Worm (Caenorhabditis elegans) whole organism, L4/young adult: Measurements from ENCODE around the gene R12G8.1.

Experiments
- dao-5 ChIP-seq: sonication (generic microtip); optimal IDR thresholded peaks from 2 replicates; lab custom pipeline; 2016; ENCODE audit warnings: missing genotype, missing genetic modification characterization, moderate library complexity, missing compliant biosample characterization
- him-1 ChIP-seq: sonication (generic microtip); optimal IDR thresholded peaks from 2 replicates; lab custom pipeline; 2016; ENCODE audit warnings: missing genotype, missing genetic modification reagents, missing genetic modification characterization, missing compliant biosample characterization

- no peak for TF ChIP-seq him-1 (tag; lab: Kevin White, UChicago)
- no peak for TF ChIP-seq dao-5 (tag; lab: Kevin White, UChicago)
These were observed 26.5 kb downstream of the R12G8.1 start for ce11 chrV:17722553-17722952.
